Worm (Caenorhabditis elegans): ENCODE measurements around the gene col-88.

ce11 chrIII:27341-27947 is 13.4 kb upstream of the col-88 start:
- TF ChIP-seq him-1 (tag; optimal IDR thresholded peaks at IDR 0.05), result no peak
- TF ChIP-seq dao-5 (tag; optimal IDR thresholded peaks at IDR 0.05), result no peak
